Worm (Caenorhabditis elegans) whole organism, mixed stage, embryonic: ENCODE data around the gene Y39B6A.25.

Experiments used
- elt-1 ChIP-seq: sonication (generic microtip); optimal IDR thresholded peaks from 2 replicates; lab custom pipeline; 2017; ENCODE audit warnings: missing genetic modification characterization, mild to moderate bottlenecking, missing compliant biosample characterization, antibody characterized with exemption, moderate library complexity, borderline replicate concordance; ENCODE audit not compliant: insufficient read depth
- hlh-1 ChIP-seq: fragments of 150-350 bp; optimal IDR thresholded peaks from 2 replicates; lab custom pipeline; 2014; ENCODE audit warnings: missing biosample characterization, missing genetic modification reagents, missing genetic modification characterization
- nhr-2 ChIP-seq: fragments of 150-350 bp; optimal IDR thresholded peaks from 2 replicates; lab custom pipeline; 2014; ENCODE audit warnings: missing biosample characterization, missing genetic modification characterization

ce11 chrV:19047442-19047841 lies 21.2 kb downstream of the Y39B6A.25 start:
- no peak for TF ChIP-seq nhr-2
- TF ChIP-seq elt-1 (tag; lab: Kevin White, UChicago) = no peak
- no peak for TF ChIP-seq hlh-1 (tag; lab: Kevin White, UChicago)
